Fruit fly (Drosophila melanogaster): ENCODE results near the gene CG17075.

- TF ChIP-seq CTCF (optimal IDR thresholded peaks at IDR 0.05) (no peak), CG8478 (optimal IDR thresholded peaks at IDR 0.05) (no peak)
Measured at dm6 chr2L:285596-286023, 18.3 kb upstream of the CG17075 start.
